Worm (Caenorhabditis elegans) whole organism, L4 larva: Measurements from ENCODE around the gene nrsn-1.

Experiments
- hlh-30 ChIP-seq: sonication (generic microtip); optimal IDR thresholded peaks from 2 replicates; lab custom pipeline; 2017; ENCODE audit warnings: antibody characterized with exemption, mild to moderate bottlenecking, missing genetic modification characterization, missing compliant biosample characterization; ENCODE audit not compliant: insufficient read depth
- lin-13 ChIP-seq: fragments of 150-350 bp; optimal IDR thresholded peaks from 2 replicates; lab custom pipeline; 2014; ENCODE audit warnings: missing biosample characterization, missing genetic modification reagents, missing genetic modification characterization

DNA sequence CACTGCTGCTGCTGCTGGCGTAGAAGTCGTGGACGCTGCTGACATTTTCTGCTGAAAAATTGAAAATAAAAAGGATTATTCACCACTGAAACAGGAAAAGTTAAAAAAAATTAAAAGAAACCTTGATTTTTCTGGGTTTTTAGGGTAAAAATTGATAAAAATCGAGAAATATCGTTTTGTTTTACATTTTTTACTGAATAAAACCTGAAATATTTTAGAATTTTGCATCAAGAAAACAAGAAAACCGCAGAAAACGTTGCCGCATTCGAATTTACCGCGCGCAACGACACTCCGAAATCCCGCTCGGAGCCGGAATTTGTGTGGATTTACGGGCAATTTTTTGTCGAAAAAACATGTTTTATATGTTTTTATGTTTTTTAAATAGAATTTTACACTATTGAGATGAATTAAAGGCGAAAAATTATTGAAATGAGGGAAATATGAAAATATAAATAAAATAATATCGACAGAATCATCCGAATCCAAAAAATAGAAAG, 43.7 kb upstream of the nrsn-1 start, which contains the start of gene chk-1:
- TF ChIP-seq hlh-30 = peak; percentile 52
- no peak for TF ChIP-seq lin-13
